Fruit fly (Drosophila melanogaster): Measurements from ENCODE around the gene CG33342.

DNA sequence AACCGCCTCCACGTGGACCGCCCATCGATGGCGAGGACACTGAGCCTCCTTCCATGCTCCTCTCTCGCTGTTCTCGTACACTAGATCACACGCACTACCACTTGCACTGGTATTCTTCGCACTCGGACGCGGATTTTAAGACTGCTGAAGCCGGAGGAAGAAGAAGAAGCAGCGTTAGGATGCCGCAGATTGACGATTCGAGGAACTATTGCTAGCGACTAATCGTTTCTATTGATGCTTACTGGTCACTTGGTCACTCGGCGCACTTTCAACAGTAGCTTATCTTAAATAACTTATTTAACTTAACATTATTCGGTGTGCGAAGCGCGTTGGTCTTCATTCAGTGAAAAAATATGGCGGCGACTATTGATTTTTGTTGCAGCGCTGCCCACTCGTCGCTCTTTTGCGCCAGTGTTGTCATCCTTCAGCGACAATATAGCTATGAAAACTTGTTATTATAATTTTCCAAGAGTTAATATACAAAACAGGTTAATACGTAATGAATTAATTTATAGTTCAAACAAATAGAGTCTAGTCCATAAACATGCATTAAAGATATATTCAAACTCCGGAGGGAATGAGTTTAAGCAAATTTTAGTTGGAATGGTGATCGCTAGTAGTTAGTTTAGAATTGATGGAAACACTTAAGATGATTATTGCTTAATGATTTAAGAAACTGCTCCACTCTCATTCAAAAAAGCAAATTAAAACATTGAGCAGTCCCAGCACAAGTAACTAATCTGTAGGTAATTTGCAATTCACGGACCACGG lies 28.1 kb upstream of the CG33342 start, which contains the start of the genes CG5746 and CG6454:
- no peak for TF ChIP-seq EcR (GFP tag; optimal IDR thresholded peaks at IDR 0.05)
- TF ChIP-seq CG13204 (GFP tag; optimal IDR thresholded peaks at IDR 0.05): no peak
- TF ChIP-seq Snoo (tag; optimal IDR thresholded peaks at IDR 0.05): no peak
- TF ChIP-seq CG15710 (tag; optimal IDR thresholded peaks at IDR 0.05): peak; percentile 38
- TF ChIP-seq CG17806 (tag; optimal IDR thresholded peaks at IDR 0.05): no peak
- no peak for TF ChIP-seq CG8301 (tag; optimal IDR thresholded peaks at IDR 0.05)
- TF ChIP-seq CG32121 (GFP tag; IDR thresholded peaks at IDR 0.05): no peak
- TF ChIP-seq Ets98B (GFP tag; IDR thresholded peaks at IDR 0.05): no peak
